Fruit fly (Drosophila melanogaster) whole organism, embryonic: Measurements from ENCODE around the gene CG13113.
A peak's percentile ranks its signal among the peaks of the same experiment; 100 is the strongest.

Source experiments
- Blimp-1 ChIP-seq: fragments of 200-800 bp; sonication (Bioruptor generic); optimal IDR thresholded peaks from 3 replicates; lab custom pipeline; 2018; ENCODE audit warnings: missing biosample characterization, missing genetic modification characterization, mild to moderate bottlenecking, moderate library complexity, missing genetic modification reagents
- CG10431 ChIP-seq: fragments of 200-800 bp; sonication (Bioruptor generic); optimal IDR thresholded peaks from 3 replicates; lab custom pipeline; 2018; ENCODE audit warnings: missing biosample characterization, mild to moderate bottlenecking, missing genetic modification characterization
- CG11504 ChIP-seq: fragments of 200-800 bp; sonication (Bioruptor generic); optimal IDR thresholded peaks from 3 replicates; lab custom pipeline; 2019; ENCODE audit warnings: missing biosample characterization, mild to moderate bottlenecking, missing genetic modification characterization, moderate library complexity
- CG11696 ChIP-seq: fragments of 200-800 bp; sonication (Bioruptor generic); IDR thresholded peaks from 2 replicates; pipeline ENCODE4 v1.3.6; 2022; ENCODE audit warnings: missing biosample characterization, missing genetic modification characterization
- CG12104 ChIP-seq: fragments of 200-800 bp; sonication (Bioruptor generic); optimal IDR thresholded peaks from 3 replicates; lab custom pipeline; 2016; ENCODE audit warnings: missing biosample characterization, missing genetic modification characterization
- CG12769 ChIP-seq: fragments of 200-800 bp; sonication (Bioruptor generic); optimal IDR thresholded peaks from 2 replicates; lab custom pipeline; 2019; ENCODE audit warnings: missing biosample characterization, mild to moderate bottlenecking, missing genetic modification characterization, moderate library complexity
- CG14667 ChIP-seq: fragments of 200-800 bp; sonication (Bioruptor generic); IDR thresholded peaks from 2 replicates; pipeline ENCODE4 v1.3.6; 2022; ENCODE audit warnings: missing biosample characterization, missing genetic modification characterization
- CG15269 ChIP-seq: fragments of 200-800 bp; sonication (Bioruptor generic); optimal IDR thresholded peaks from 2 replicates; lab custom pipeline; 2018; ENCODE audit warnings: missing biosample characterization, mild to moderate bottlenecking, missing genetic modification characterization, moderate library complexity
- CG15514 ChIP-seq: fragments of 200-800 bp; sonication (Bioruptor generic); optimal IDR thresholded peaks from 3 replicates; lab custom pipeline; 2017; ENCODE audit warnings: missing biosample characterization, missing genetic modification characterization, mild to moderate bottlenecking, moderate library complexity, missing genetic modification reagents
- CG18599 ChIP-seq: fragments of 200-800 bp; sonication (Bioruptor generic); optimal IDR thresholded peaks from 3 replicates; lab custom pipeline; 2017; ENCODE audit warnings: missing biosample characterization, missing genetic modification characterization, mild to moderate bottlenecking, moderate library complexity, missing genetic modification reagents
- CG2120 ChIP-seq: fragments of 200-800 bp; sonication (Bioruptor generic); optimal IDR thresholded peaks from 3 replicates; lab custom pipeline; 2016; ENCODE audit warnings: missing biosample characterization, missing genetic modification characterization
- CG2712 ChIP-seq: fragments of 200-800 bp; optimal IDR thresholded peaks from 3 replicates; lab custom pipeline; 2019; ENCODE audit warnings: missing biosample characterization, mild to moderate bottlenecking, missing genetic modification characterization, moderate library complexity
- CG2889 ChIP-seq: fragments of 200-800 bp; sonication (Bioruptor generic); IDR thresholded peaks from 3 replicates; pipeline ENCODE4 v1.3.6; 2022; ENCODE audit warnings: missing biosample characterization, missing genetic modification characterization
- CG31365 ChIP-seq: fragments of 200-800 bp; sonication (Bioruptor generic); optimal IDR thresholded peaks from 2 replicates; lab custom pipeline; 2018; ENCODE audit warnings: missing biosample characterization, mild to moderate bottlenecking, missing genetic modification characterization
- CG4617 ChIP-seq: fragments of 200-800 bp; sonication (Bioruptor generic); optimal IDR thresholded peaks from 3 replicates; lab custom pipeline; 2016; ENCODE audit warnings: missing biosample characterization, missing genetic modification characterization, borderline replicate concordance
- CG6791 ChIP-seq: fragments of 200-800 bp; sonication (Bioruptor generic); IDR thresholded peaks from 3 replicates; pipeline ENCODE4 v1.3.6; 2022; ENCODE audit warnings: missing biosample characterization, missing genetic modification characterization; ENCODE audit not compliant: partially characterized antibody
- CG8478 ChIP-seq: fragments of >200 bp; optimal IDR thresholded peaks from 2 replicates; lab custom pipeline; 2018
- CG8924 ChIP-seq: fragments of 200-800 bp; optimal IDR thresholded peaks from 3 replicates; lab custom pipeline; 2019; ENCODE audit warnings: missing biosample characterization, mild to moderate bottlenecking, missing genetic modification characterization, moderate library complexity
- CG9727 ChIP-seq: fragments of 200-800 bp; sonication (Bioruptor generic); optimal IDR thresholded peaks from 3 replicates; lab custom pipeline; 2017; ENCODE audit warnings: missing biosample characterization, mild to moderate bottlenecking, missing genetic modification characterization
- CoRest ChIP-seq: fragments of 200-800 bp; sonication (Bioruptor generic); optimal IDR thresholded peaks from 3 replicates; lab custom pipeline; 2018; ENCODE audit warnings: missing biosample characterization, mild to moderate bottlenecking, missing genetic modification characterization, moderate library complexity
- Dek ChIP-seq: fragments of 200-800 bp; sonication (Bioruptor generic); optimal IDR thresholded peaks from 3 replicates; lab custom pipeline; 2019; ENCODE audit warnings: missing biosample characterization, mild to moderate bottlenecking, missing genetic modification characterization, moderate library complexity
- HmgZ ChIP-seq: fragments of 200-800 bp; sonication (Bioruptor generic); optimal IDR thresholded peaks from 2 replicates; lab custom pipeline; 2018; ENCODE audit warnings: missing biosample characterization, mild to moderate bottlenecking, missing genetic modification characterization
- Lhr ChIP-seq: fragments of 200-800 bp; sonication (Bioruptor generic); optimal IDR thresholded peaks from 3 replicates; lab custom pipeline; 2017; ENCODE audit warnings: mild to moderate bottlenecking, missing biosample characterization, missing genetic modification reagents, missing genetic modification characterization
- Lim3 ChIP-seq: fragments of 200-800 bp; sonication (Bioruptor generic); IDR thresholded peaks from 2 replicates; pipeline ENCODE4 v1.3.6; 2022; ENCODE audit warnings: missing biosample characterization, missing genetic modification characterization
- Med ChIP-seq: fragments of 200-800 bp; sonication (Bioruptor generic); peaks from one replicate; lab custom pipeline; 2016; ENCODE audit warnings: missing biosample characterization, missing genetic modification characterization, mild to moderate bottlenecking, inconsistent platforms, moderate library complexity
- NFAT ChIP-seq: fragments of 200-800 bp; sonication (Bioruptor generic); IDR thresholded peaks from 2 replicates; pipeline ENCODE4 v1.3.6; 2022; ENCODE audit warnings: missing biosample characterization, missing genetic modification characterization
- Nf-YC ChIP-seq: fragments of 200-800 bp; optimal IDR thresholded peaks from 3 replicates; lab custom pipeline; 2019; ENCODE audit warnings: missing biosample characterization, mild to moderate bottlenecking, missing genetic modification characterization, moderate library complexity
- Oli ChIP-seq: fragments of 200-800 bp; sonication (Bioruptor generic); optimal IDR thresholded peaks from 2 replicates; lab custom pipeline; 2018; ENCODE audit warnings: missing biosample characterization, mild to moderate bottlenecking, missing genetic modification characterization, moderate library complexity
- Opbp ChIP-seq: fragments of 200-800 bp; sonication (Bioruptor generic); IDR thresholded peaks from 3 replicates; pipeline ENCODE4 v1.3.6; 2022; ENCODE audit warnings: missing biosample characterization, missing genetic modification characterization; ENCODE audit not compliant: partially characterized antibody
- Six4 ChIP-seq: fragments of 200-800 bp; sonication (Bioruptor generic); optimal IDR thresholded peaks from 2 replicates; lab custom pipeline; 2016; ENCODE audit warnings: missing biosample characterization, missing genetic modification characterization
- Xrp1 ChIP-seq: fragments of 200-800 bp; sonication (Bioruptor generic); IDR thresholded peaks from 2 replicates; pipeline ENCODE4 v1.3.6; 2022; ENCODE audit warnings: missing biosample characterization, missing genetic modification characterization
- chn ChIP-seq: fragments of 200-800 bp; sonication (Bioruptor generic); optimal IDR thresholded peaks from 2 replicates; lab custom pipeline; 2016; ENCODE audit warnings: missing biosample characterization, missing genetic modification characterization
- cwo ChIP-seq: fragments of 200-800 bp; sonication (Bioruptor generic); optimal IDR thresholded peaks from 3 replicates; lab custom pipeline; 2017; ENCODE audit warnings: missing biosample characterization, missing genetic modification characterization, mild to moderate bottlenecking, moderate library complexity, missing genetic modification reagents
- dan ChIP-seq: fragments of 200-800 bp; sonication (Bioruptor generic); IDR thresholded peaks from 2 replicates; pipeline ENCODE4 v1.3.6; 2022; ENCODE audit warnings: missing biosample characterization, missing genetic modification characterization
- dmrt99B ChIP-seq: fragments of 200-800 bp; sonication (Bioruptor generic); optimal IDR thresholded peaks from 2 replicates; lab custom pipeline; 2018; ENCODE audit warnings: missing biosample characterization, mild to moderate bottlenecking, missing genetic modification characterization, moderate library complexity
- eve ChIP-seq, 2 experiments: fragments of >200 bp; optimal IDR thresholded peaks; 2 replicates each; lab custom pipeline; 2017; ENCODE audit warnings: missing biosample characterization in 2 of 2, missing genetic modification characterization in 2 of 2
- eyg ChIP-seq: fragments of 200-800 bp; sonication (Bioruptor generic); optimal IDR thresholded peaks from 3 replicates; lab custom pipeline; 2016; ENCODE audit warnings: missing biosample characterization, missing genetic modification characterization
- ftz-f1 ChIP-seq: fragments of 200-800 bp; sonication (Bioruptor generic); optimal IDR thresholded peaks from 2 replicates; lab custom pipeline; 2016; ENCODE audit warnings: missing biosample characterization, missing genetic modification characterization
- gcm2 ChIP-seq: fragments of 200-800 bp; sonication (Bioruptor generic); optimal IDR thresholded peaks from 2 replicates; lab custom pipeline; 2016; ENCODE audit warnings: missing biosample characterization, missing genetic modification characterization
- ind ChIP-seq: fragments of 200-800 bp; sonication (Bioruptor generic); optimal IDR thresholded peaks from 3 replicates; lab custom pipeline; 2016; ENCODE audit warnings: missing biosample characterization, missing genetic modification characterization
- kni ChIP-seq: fragments of 200-800 bp; sonication (Bioruptor generic); optimal IDR thresholded peaks from 3 replicates; lab custom pipeline; 2017; ENCODE audit warnings: mild to moderate bottlenecking, missing biosample characterization, missing genetic modification reagents, missing genetic modification characterization
- lov ChIP-seq, 2 experiments: fragments of 200-800 bp in 1 of 2; fragments of >200 bp in 1 of 2; sonication (Bioruptor generic) in 1 of 2; IDR thresholded peaks in 1 of 2; optimal IDR thresholded peaks in 1 of 2; 2 replicates in 1 of 2; 3 replicates in 1 of 2; pipeline versions ENCODE4 v1.3.6 to Lab custom; 2017 to 2022; ENCODE audit warnings: missing biosample characterization in 1 of 2, missing genetic modification characterization in 1 of 2
- nom ChIP-seq: fragments of 200-800 bp; sonication (Bioruptor generic); optimal IDR thresholded peaks from 2 replicates; lab custom pipeline; 2017; ENCODE audit warnings: missing biosample characterization, missing genetic modification characterization, mild to moderate bottlenecking, moderate library complexity, missing genetic modification reagents
- oc ChIP-seq: fragments of 200-800 bp; sonication (Bioruptor generic); optimal IDR thresholded peaks from 2 replicates; lab custom pipeline; 2018; ENCODE audit warnings: missing biosample characterization, mild to moderate bottlenecking, missing genetic modification characterization, moderate library complexity
- odd ChIP-seq: fragments of 200-800 bp; sonication (Bioruptor generic); optimal IDR thresholded peaks from 2 replicates; lab custom pipeline; 2017; ENCODE audit warnings: missing biosample characterization, mild to moderate bottlenecking, missing genetic modification characterization
- row ChIP-seq: fragments of 200-800 bp; sonication (Bioruptor generic); IDR thresholded peaks from 3 replicates; pipeline ENCODE4 v1.3.6; 2022; ENCODE audit warnings: missing biosample characterization, missing genetic modification characterization
- schlank ChIP-seq: fragments of 200-800 bp; sonication (Bioruptor generic); optimal IDR thresholded peaks from 2 replicates; lab custom pipeline; 2018; ENCODE audit warnings: missing biosample characterization, mild to moderate bottlenecking, missing genetic modification characterization
- sob ChIP-seq: fragments of 200-800 bp; sonication (Bioruptor generic); IDR thresholded peaks from 2 replicates; pipeline ENCODE4 v1.3.6; 2022; ENCODE audit warnings: missing biosample characterization, missing genetic modification characterization
- stwl ChIP-seq: fragments of 200-800 bp; sonication (Bioruptor generic); optimal IDR thresholded peaks from 3 replicates; lab custom pipeline; 2018; ENCODE audit warnings: missing biosample characterization, mild to moderate bottlenecking, missing genetic modification characterization, moderate library complexity
- zen ChIP-seq: fragments of 200-800 bp; sonication (Bioruptor generic); optimal IDR thresholded peaks from 3 replicates; lab custom pipeline; 2018; ENCODE audit warnings: missing biosample characterization, mild to moderate bottlenecking, missing genetic modification characterization, moderate library complexity

Gene CG13113

dm6 chr2L:9509653-9510052 is 34.3 kb upstream of the CG13113 start (continued):
- TF ChIP-seq CG15269, result peak; percentile 14
- TF ChIP-seq CoRest (tag; lab: Kevin White, UChicago), result peak; percentile 4
- TF ChIP-seq Opbp (GFP tag; lab: Robert Waterston, UW), result no peak
- no peak for TF ChIP-seq kni
- TF ChIP-seq Nf-YC, result no peak
- TF ChIP-seq CG9727 (GFP tag; lab: Kevin White, UChicago), result peak; percentile 24
- TF ChIP-seq CG18599 (GFP tag; lab: Kevin White, UChicago), result peak; percentile 48
- no peak for TF ChIP-seq CG14667 (GFP tag; lab: Robert Waterston, UW)
- peak; percentile 45 for TF ChIP-seq cwo
- TF ChIP-seq HmgZ (tag; lab: Kevin White, UChicago), result no peak
- no peak for TF ChIP-seq zen (tag; lab: Kevin White, UChicago)
- peak; percentile 35 for TF ChIP-seq CG11696 (GFP tag; lab: Robert Waterston, UW)
- no peak for TF ChIP-seq ftz-f1 (GFP tag; lab: Kevin White, UChicago)
- no peak for TF ChIP-seq lov (optimal IDR thresholded peaks at IDR 0.05; lab: Kevin White, UChicago)
- TF ChIP-seq lov (GFP tag; IDR thresholded peaks at IDR 0.05; lab: Robert Waterston, UW), result no peak
- TF ChIP-seq CG11504 (tag; lab: Kevin White, UChicago), result no peak
- peak; percentile 90 for TF ChIP-seq Med
- TF ChIP-seq eve (GFP tag; optimal IDR thresholded peaks at IDR 0.05; lab: Kevin White, UChicago), result no peak
- TF ChIP-seq Lim3 (GFP tag; lab: Robert Waterston, UW), result no peak
- TF ChIP-seq Oli (tag; lab: Kevin White, UChicago), result no peak
- TF ChIP-seq schlank (tag; lab: Kevin White, UChicago), result peak; percentile 19
- no peak for TF ChIP-seq nom (GFP tag; lab: Kevin White, UChicago)
- TF ChIP-seq CG31365 (tag; lab: Kevin White, UChicago), result no peak
- no peak for TF ChIP-seq Lhr (GFP tag; lab: Kevin White, UChicago)
- peak; percentile 0 for TF ChIP-seq CG8924 (tag; lab: Kevin White, UChicago)
- TF ChIP-seq CG8478 (lab: Kevin White, UChicago), result no peak
- no peak for TF ChIP-seq dan (GFP tag; lab: Robert Waterston, UW)
- no peak for TF ChIP-seq odd
- TF ChIP-seq Xrp1 (GFP tag; lab: Robert Waterston, UW), result 0 out of 2 replicates have a peak, but pooled peaks have one; percentile 10
- TF ChIP-seq dmrt99B (tag; lab: Kevin White, UChicago), result no peak
- no peak for TF ChIP-seq CG10431 (GFP tag; lab: Kevin White, UChicago)
- TF ChIP-seq CG2120, result peak; percentile 47
- no peak for TF ChIP-seq row
- TF ChIP-seq NFAT, result no peak
- no peak for TF ChIP-seq stwl
- no peak for TF ChIP-seq ind (GFP tag; lab: Kevin White, UChicago)
- no peak for TF ChIP-seq CG4617
- TF ChIP-seq CG12769, result peak; percentile 41
- no peak for TF ChIP-seq Blimp-1 (GFP tag; lab: Kevin White, UChicago)
- TF ChIP-seq eyg (GFP tag; lab: Kevin White, UChicago), result peak; percentile 33
- no peak for TF ChIP-seq Dek (tag; lab: Kevin White, UChicago)
- TF ChIP-seq gcm2 (GFP tag; lab: Kevin White, UChicago), result no peak
- peak; percentile 40; the same call in 1 of the 2 replicates for TF ChIP-seq sob
- TF ChIP-seq CG6791 (GFP tag; lab: Robert Waterston, UW), result no peak
- peak; percentile 70 for TF ChIP-seq CG15514 (GFP tag; lab: Kevin White, UChicago)
- TF ChIP-seq CG2712 (tag; lab: Kevin White, UChicago), result no peak
- TF ChIP-seq oc (tag; lab: Kevin White, UChicago), result no peak
- no peak for TF ChIP-seq Six4 (GFP tag; lab: Kevin White, UChicago)
- no peak for TF ChIP-seq CG12104
- TF ChIP-seq chn (GFP tag; lab: Kevin White, UChicago), result no peak
- TF ChIP-seq CG2889, result no peak
